Worm (Caenorhabditis elegans) whole organism, late embryonic: ENCODE results near the gene ent-1.

Experiments used
- C08G9.2 ChIP-seq: sonication (generic microtip); optimal IDR thresholded peaks from 2 replicates; lab custom pipeline; 2016; ENCODE audit warnings: mild to moderate bottlenecking, missing genetic modification characterization, moderate library complexity, missing compliant biosample characterization
- F13H6.1 ChIP-seq: sonication (generic microtip); optimal IDR thresholded peaks from 2 replicates; lab custom pipeline; 2016; ENCODE audit warnings: missing genetic modification characterization, missing compliant biosample characterization
- Y22D7AL.16 ChIP-seq: sonication (generic microtip); optimal IDR thresholded peaks from 2 replicates; lab custom pipeline; 2016; ENCODE audit warnings: missing genetic modification characterization, missing compliant biosample characterization
- ahr-1 ChIP-seq: sonication (generic microtip); optimal IDR thresholded peaks from 2 replicates; lab custom pipeline; 2016; ENCODE audit warnings: missing genetic modification characterization, missing compliant biosample characterization
- ama-1 ChIP-seq: fragments of 150-350 bp; optimal IDR thresholded peaks from 2 replicates; lab custom pipeline; 2014
- ceh-14 ChIP-seq: sonication (generic microtip); optimal IDR thresholded peaks from 2 replicates; lab custom pipeline; 2016; ENCODE audit warnings: missing genotype, missing genetic modification characterization, missing compliant biosample characterization
- ceh-18 ChIP-seq: sonication (generic microtip); optimal IDR thresholded peaks from 2 replicates; lab custom pipeline; 2016; ENCODE audit warnings: missing genetic modification characterization, missing compliant biosample characterization
- ceh-19 ChIP-seq: fragments of 200-800 bp; sonication (Bioruptor generic); optimal IDR thresholded peaks from 2 replicates; lab custom pipeline; 2018; ENCODE audit warnings: mild to moderate bottlenecking, missing genetic modification characterization, missing compliant biosample characterization
- ceh-2 ChIP-seq: sonication (generic microtip); optimal IDR thresholded peaks from 2 replicates; lab custom pipeline; 2016; ENCODE audit warnings: missing genotype, missing genetic modification characterization, missing compliant biosample characterization
- ceh-22 ChIP-seq: sonication (generic microtip); optimal IDR thresholded peaks from 2 replicates; lab custom pipeline; 2017; ENCODE audit warnings: missing biosample characterization, missing genetic modification characterization
- ceh-31 ChIP-seq: sonication (generic microtip); optimal IDR thresholded peaks from 2 replicates; lab custom pipeline; 2016; ENCODE audit warnings: missing genetic modification characterization, missing compliant biosample characterization
- ceh-34 ChIP-seq: sonication (generic microtip); optimal IDR thresholded peaks from 2 replicates; lab custom pipeline; 2016; ENCODE audit warnings: mild to moderate bottlenecking, missing genetic modification characterization, missing compliant biosample characterization
- ceh-45 ChIP-seq: fragments of 200-800 bp; sonication (Bioruptor generic); IDR thresholded peaks from 2 replicates; pipeline ENCODE4 v1.3.6; 2022; ENCODE audit warnings: missing genetic modification reagents, missing genetic modification characterization, missing compliant biosample characterization
- ceh-9 ChIP-seq: sonication (generic microtip); optimal IDR thresholded peaks from 2 replicates; lab custom pipeline; 2016; ENCODE audit warnings: mild to moderate bottlenecking, missing genetic modification characterization, inconsistent platforms, missing compliant biosample characterization
- dve-1 ChIP-seq: sonication (generic microtip); optimal IDR thresholded peaks from 2 replicates; lab custom pipeline; 2017; ENCODE audit warnings: antibody characterized with exemption, mild to moderate bottlenecking, missing genetic modification characterization, missing compliant biosample characterization
- elt-2 ChIP-seq: sonication (generic microtip); optimal IDR thresholded peaks from 2 replicates; lab custom pipeline; 2016; ENCODE audit warnings: missing genetic modification reagents, missing genetic modification characterization, missing compliant biosample characterization
- ets-4 ChIP-seq: sonication (generic microtip); optimal IDR thresholded peaks from 2 replicates; lab custom pipeline; 2016; ENCODE audit warnings: missing genetic modification characterization, missing compliant biosample characterization
- eyg-1 ChIP-seq: sonication (generic microtip); optimal IDR thresholded peaks from 2 replicates; lab custom pipeline; 2016; ENCODE audit warnings: missing genotype, missing genetic modification characterization, missing compliant biosample characterization
- fax-1 ChIP-seq: sonication (generic microtip); optimal IDR thresholded peaks from 2 replicates; lab custom pipeline; 2016; ENCODE audit warnings: missing genotype, missing genetic modification characterization, missing compliant biosample characterization
- fkh-10 ChIP-seq: fragments of 150-350 bp; optimal IDR thresholded peaks from 2 replicates; lab custom pipeline; 2014; ENCODE audit warnings: missing biosample characterization, missing genetic modification reagents, missing genetic modification characterization
- fkh-6 ChIP-seq: sonication (generic microtip); optimal IDR thresholded peaks from 2 replicates; lab custom pipeline; 2016; ENCODE audit warnings: missing genetic modification characterization, missing compliant biosample characterization
- gmeb-2 ChIP-seq: sonication (generic microtip); optimal IDR thresholded peaks from 2 replicates; lab custom pipeline; 2016; ENCODE audit warnings: missing genetic modification characterization, inconsistent platforms, missing compliant biosample characterization
- hlh-13 ChIP-seq: fragments of 200-800 bp; sonication (Bioruptor generic); optimal IDR thresholded peaks from 2 replicates; lab custom pipeline; 2018; ENCODE audit warnings: mild to moderate bottlenecking, missing genetic modification characterization, missing compliant biosample characterization
- hlh-15 ChIP-seq: sonication (generic microtip); optimal IDR thresholded peaks from 2 replicates; lab custom pipeline; 2016; ENCODE audit warnings: missing genetic modification characterization, missing compliant biosample characterization
- hlh-30 ChIP-seq: sonication (generic microtip); optimal IDR thresholded peaks from 2 replicates; lab custom pipeline; 2017; ENCODE audit warnings: antibody characterized with exemption, missing genetic modification characterization, missing compliant biosample characterization; ENCODE audit not compliant: insufficient read depth
- hlh-8 ChIP-seq: sonication (generic microtip); optimal IDR thresholded peaks from 2 replicates; lab custom pipeline; 2016; ENCODE audit warnings: missing genotype, missing genetic modification characterization, missing compliant biosample characterization
- lim-6 ChIP-seq: sonication (generic microtip); optimal IDR thresholded peaks from 2 replicates; lab custom pipeline; 2016; ENCODE audit warnings: missing genetic modification characterization, missing compliant biosample characterization
- lin-11 ChIP-seq: fragments of 200-800 bp; sonication (Bioruptor generic); optimal IDR thresholded peaks from 2 replicates; lab custom pipeline; 2018; ENCODE audit warnings: mild to moderate bottlenecking, missing genetic modification characterization, missing compliant biosample characterization
- mec-3 ChIP-seq: sonication (generic microtip); optimal IDR thresholded peaks from 2 replicates; lab custom pipeline; 2016; ENCODE audit warnings: borderline replicate concordance, missing genetic modification characterization, missing compliant biosample characterization
- nfya-1 ChIP-seq: sonication (generic microtip); optimal IDR thresholded peaks from 2 replicates; lab custom pipeline; 2017; ENCODE audit warnings: missing genetic modification characterization, mild to moderate bottlenecking, missing compliant biosample characterization, antibody characterized with exemption, moderate library complexity
- nhr-232 ChIP-seq: sonication (generic microtip); optimal IDR thresholded peaks from 2 replicates; lab custom pipeline; 2016; ENCODE audit warnings: missing genetic modification characterization, missing compliant biosample characterization
- odd-2 ChIP-seq: sonication (generic microtip); optimal IDR thresholded peaks from 2 replicates; lab custom pipeline; 2017; ENCODE audit warnings: antibody characterized with exemption, mild to moderate bottlenecking, missing genetic modification characterization, missing compliant biosample characterization
- pat-9 ChIP-seq: fragments of 200-800 bp; sonication (Bioruptor generic); optimal IDR thresholded peaks from 2 replicates; lab custom pipeline; 2018; ENCODE audit warnings: mild to moderate bottlenecking, missing genetic modification characterization, moderate library complexity, missing compliant biosample characterization
- pqm-1 ChIP-seq: sonication (generic microtip); optimal IDR thresholded peaks from 2 replicates; lab custom pipeline; 2016; ENCODE audit warnings: missing genetic modification characterization, missing compliant biosample characterization
- ref-2 ChIP-seq: sonication (generic microtip); optimal IDR thresholded peaks from 2 replicates; lab custom pipeline; 2016; ENCODE audit warnings: missing genetic modification characterization, missing compliant biosample characterization
- rnt-1 ChIP-seq: sonication (generic microtip); optimal IDR thresholded peaks from 2 replicates; lab custom pipeline; 2016; ENCODE audit warnings: missing genetic modification characterization, missing compliant biosample characterization
- sdc-2 ChIP-seq: sonication (generic microtip); optimal IDR thresholded peaks from 2 replicates; lab custom pipeline; 2016; ENCODE audit warnings: missing genotype, missing genetic modification characterization, missing compliant biosample characterization
- sox-2 ChIP-seq: fragments of 200-800 bp; sonication (Bioruptor generic); IDR thresholded peaks from 2 replicates; pipeline ENCODE4 v1.3.6; 2022; ENCODE audit warnings: missing genetic modification reagents, missing genetic modification characterization, missing compliant biosample characterization
- sox-4 ChIP-seq: sonication (generic microtip); optimal IDR thresholded peaks from 2 replicates; lab custom pipeline; 2017; ENCODE audit warnings: mild to moderate bottlenecking, missing genetic modification characterization, inconsistent platforms, missing compliant biosample characterization
- syd-9 ChIP-seq: sonication (generic microtip); optimal IDR thresholded peaks from 2 replicates; lab custom pipeline; 2016; ENCODE audit warnings: mild to moderate bottlenecking, missing genetic modification characterization, moderate library complexity, missing compliant biosample characterization
- tbx-2 ChIP-seq: sonication (generic microtip); optimal IDR thresholded peaks from 2 replicates; lab custom pipeline; 2016; ENCODE audit warnings: missing genetic modification characterization, missing compliant biosample characterization
- tbx-7 ChIP-seq: sonication (generic microtip); optimal IDR thresholded peaks from 2 replicates; lab custom pipeline; 2016; ENCODE audit warnings: missing genotype, missing genetic modification characterization, missing compliant biosample characterization
- unc-3 ChIP-seq, 2 experiments: fragments of 200-800 bp in 1 of 2; sonication (Bioruptor generic) in 1 of 2; sonication (generic microtip) in 1 of 2; conservative IDR thresholded peaks in 1 of 2; optimal IDR thresholded peaks in 1 of 2; 2 replicates each; pipeline versions ENCODE4 v1.3.6 to Lab custom; 2016 to 2022; ENCODE audit warnings: missing compliant biosample characterization in 2 of 2, missing genetic modification characterization in 2 of 2, missing genetic modification reagents in 1 of 2
- unc-42 ChIP-seq: sonication (generic microtip); optimal IDR thresholded peaks from 2 replicates; lab custom pipeline; 2016; ENCODE audit warnings: missing genotype, missing genetic modification characterization, missing compliant biosample characterization
- unc-86 ChIP-seq: sonication (generic microtip); optimal IDR thresholded peaks from 2 replicates; lab custom pipeline; 2016; ENCODE audit warnings: missing genetic modification characterization, missing compliant biosample characterization
- zip-5 ChIP-seq: sonication (generic microtip); optimal IDR thresholded peaks from 2 replicates; lab custom pipeline; 2016; ENCODE audit warnings: missing genetic modification characterization, missing compliant biosample characterization

Gene ent-1

DNA sequence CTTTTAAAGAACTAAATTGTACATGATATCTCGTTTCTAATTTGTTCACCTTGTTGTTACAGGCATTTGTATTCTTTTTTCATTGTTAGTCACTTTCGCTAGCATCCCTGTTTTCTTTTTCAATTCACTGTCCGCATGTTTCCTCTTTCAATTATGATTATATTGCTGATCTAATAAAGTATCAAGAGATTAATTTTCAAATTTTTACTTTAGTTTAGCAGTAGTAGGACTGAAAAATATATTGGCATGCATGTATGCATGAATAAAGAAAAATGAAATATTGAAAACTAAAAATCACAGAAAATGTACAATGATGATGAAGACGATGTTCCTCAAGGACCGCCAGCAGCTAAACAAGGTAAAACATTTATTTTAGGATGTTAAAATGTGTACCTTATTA lies 17.3 kb downstream of the ent-1 start, which contains the start of gene rbm-17 (continued):
- TF ChIP-seq lin-11 (no peak), hlh-15 (tag; lab: Kevin White, UChicago) (no peak), zip-5 (tag; lab: Kevin White, UChicago) (no peak), odd-2 (tag; lab: Kevin White, UChicago) (no peak)
- TF ChIP-seq, all 69 proteins: peak for 0

DNA sequence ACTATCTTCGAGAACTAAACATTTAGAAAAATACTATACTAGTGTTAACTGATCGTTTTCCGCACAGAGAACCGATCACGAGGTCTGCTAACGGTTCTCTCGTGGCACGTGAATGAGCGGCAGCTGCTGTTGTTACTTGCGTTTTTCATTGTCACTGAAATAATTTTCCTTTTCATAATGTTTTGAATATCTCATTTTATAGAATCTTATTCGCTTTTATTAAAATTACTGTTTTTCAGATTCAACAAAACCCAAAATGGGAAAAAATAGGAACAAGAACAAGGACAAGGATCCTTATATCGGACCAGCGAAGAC lies 18.9 kb downstream of the ent-1 start, which contains the start of gene F58B3.6:
F58B3.6 (plus strand) TSS at position 240 of the 315 bp plus-strand sequence.
- TF ChIP-seq hlh-15 (tag; lab: Kevin White, UChicago) (no peak), ama-1 (lab: Kevin White, UChicago) (no peak), pqm-1 (no peak), hlh-30 (tag; lab: Kevin White, UChicago) (peak; percentile 67), ceh-45 (GFP tag; lab: Robert Waterston, UW) (no peak), C08G9.2 (tag; lab: Kevin White, UChicago) (no peak)

DNA sequence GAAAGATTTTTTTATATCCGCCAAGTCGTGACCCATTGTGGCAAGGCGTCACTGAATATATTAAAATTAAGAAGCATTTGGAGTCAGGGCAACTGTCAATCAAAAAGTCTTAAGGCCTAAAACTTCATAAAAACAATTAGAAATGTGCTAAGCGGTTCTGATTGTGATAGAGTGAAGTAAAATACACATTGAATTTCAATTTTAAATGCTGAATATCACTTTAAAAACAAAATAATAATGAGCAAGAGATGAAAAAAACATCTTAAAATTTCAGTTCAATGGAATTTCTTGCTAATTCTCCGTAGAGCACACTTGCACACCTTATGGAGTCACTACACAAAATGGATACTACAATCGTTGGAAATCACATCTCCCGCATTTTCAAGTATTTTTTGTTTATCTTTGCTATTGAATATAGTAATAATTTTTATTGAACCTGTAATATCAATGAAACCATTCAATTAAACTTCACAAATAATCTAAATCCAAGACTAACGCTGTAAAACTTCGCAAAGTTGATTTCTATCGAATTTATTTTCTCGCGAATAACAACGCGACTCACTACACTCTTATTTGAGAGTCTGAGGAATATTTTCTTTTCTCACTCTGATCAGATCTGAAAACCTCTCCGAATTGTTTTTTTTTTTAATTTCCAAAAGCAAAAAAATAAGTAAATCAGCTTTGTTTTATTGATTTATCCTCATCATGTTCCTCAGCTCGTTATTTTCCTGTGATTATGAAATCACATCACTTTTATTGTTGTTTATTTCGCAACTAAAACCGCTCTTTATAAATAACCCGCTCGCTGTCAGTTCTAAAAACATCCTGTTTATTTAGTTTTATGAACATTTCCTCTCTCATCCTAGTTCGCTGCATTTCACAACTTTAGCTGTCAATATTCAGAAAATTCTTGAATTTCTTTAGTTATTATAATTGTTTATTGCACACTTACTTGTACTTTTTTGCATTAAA lies 19.5 kb downstream of the ent-1 start, which contains the start of gene mars-1:
mars-1 (minus strand) TSS at position 51 of the 972 bp plus-strand sequence.
- TF ChIP-seq syd-9 (tag; lab: Kevin White, UChicago) (peak; percentile 32), fkh-6 (tag; lab: Kevin White, UChicago) (no peak), ref-2 (tag; lab: Kevin White, UChicago) (peak; percentile 37), C08G9.2 (tag; lab: Kevin White, UChicago) (peak; percentile 85), ceh-9 (tag; lab: Kevin White, UChicago) (no peak), Y22D7AL.16 (no peak), rnt-1 (tag; lab: Kevin White, UChicago) (peak; percentile 49), unc-3 (GFP tag; conservative IDR thresholded peaks at IDR 0.05; lab: Robert Waterston, UW) (no peak), unc-3 (tag; optimal IDR thresholded peaks at IDR 0.05; lab: Kevin White, UChicago) (peak; percentile 60), ceh-18 (tag; lab: Kevin White, UChicago) (peak; percentile 50), sox-2 (GFP tag; lab: Robert Waterston, UW) (no peak), tbx-7 (tag; lab: Kevin White, UChicago) (peak; percentile 79), nfya-1 (tag; lab: Kevin White, UChicago) (no peak), nhr-232 (tag; lab: Kevin White, UChicago) (no peak), eyg-1 (tag; lab: Kevin White, UChicago) (peak; percentile 18), mec-3 (tag; lab: Kevin White, UChicago) (peak; percentile 49), fkh-10 (GFP tag; lab: Kevin White, UChicago) (no peak), hlh-8 (peak; percentile 51), pqm-1 (peak; percentile 64), ceh-34 (peak; percentile 76), ceh-14 (tag; lab: Kevin White, UChicago) (peak; percentile 62), fax-1 (tag; lab: Kevin White, UChicago) (peak; percentile 72), sox-4 (tag; lab: Kevin White, UChicago) (no peak), dve-1 (tag; lab: Kevin White, UChicago) (no peak), ceh-2 (tag; lab: Kevin White, UChicago) (peak; percentile 82), unc-86 (tag; lab: Kevin White, UChicago) (peak; percentile 57), pat-9 (no peak), unc-42 (tag; lab: Kevin White, UChicago) (peak; percentile 60), elt-2 (tag; lab: Kevin White, UChicago) (peak; percentile 59), sdc-2 (tag; lab: Kevin White, UChicago) (no peak), ceh-19 (GFP tag; lab: Kevin White, UChicago) (peak; percentile 21), gmeb-2 (tag; lab: Kevin White, UChicago) (no peak), tbx-2 (tag; lab: Kevin White, UChicago) (peak; percentile 80), ceh-31 (peak; percentile 94), ceh-22 (tag; lab: Kevin White, UChicago) (no peak), ahr-1 (tag; lab: Kevin White, UChicago) (peak; percentile 53), hlh-13 (no peak), zip-5 (tag; lab: Kevin White, UChicago) (peak; percentile 93), F13H6.1 (peak; percentile 72), lim-6 (tag; lab: Kevin White, UChicago) (peak; percentile 54), ets-4 (tag; lab: Kevin White, UChicago) (peak; percentile 90)
